Worm (Caenorhabditis elegans) whole organism, L1 larva: ENCODE data around the gene eor-2.
A peak's percentile ranks its signal among the peaks of the same experiment; 100 is the strongest.

ENCODE experiments used
- C16A3.4 ChIP-seq: fragments of 150-350 bp; optimal IDR thresholded peaks from 2 replicates; lab custom pipeline; 2014; ENCODE audit warnings: missing biosample characterization, missing genetic modification characterization
- Y116A8C.19 ChIP-seq: sonication (generic microtip); optimal IDR thresholded peaks from 2 replicates; lab custom pipeline; 2016; ENCODE audit warnings: missing compliant biosample characterization, missing genetic modification characterization, borderline replicate concordance
- alr-1 ChIP-seq: fragments of 200-800 bp; sonication (Bioruptor generic); optimal IDR thresholded peaks from 2 replicates; lab custom pipeline; 2018; ENCODE audit warnings: borderline replicate concordance, mild to moderate bottlenecking, missing genetic modification characterization, missing compliant biosample characterization
- aly-2 ChIP-seq: fragments of 150-350 bp; optimal IDR thresholded peaks from 2 replicates; lab custom pipeline; 2014; ENCODE audit warnings: missing biosample characterization, missing genetic modification characterization
- blmp-1 ChIP-seq: fragments of 150-350 bp; optimal IDR thresholded peaks from 2 replicates; lab custom pipeline; 2014; ENCODE audit warnings: missing biosample characterization, missing genetic modification characterization
- ceh-8 ChIP-seq: fragments of 200-800 bp; sonication (Bioruptor generic); optimal IDR thresholded peaks from 2 replicates; lab custom pipeline; 2018; ENCODE audit warnings: mild to moderate bottlenecking, missing genetic modification characterization, moderate library complexity, missing compliant biosample characterization
- ceh-82 ChIP-seq, 3 experiments: fragments of 150-350 bp in 1 of 3; sonication (generic microtip) in 2 of 3; optimal IDR thresholded peaks; 2 replicates each; lab custom pipeline; 2014 to 2017; ENCODE audit warnings: missing biosample characterization in 3 of 3, missing genetic modification characterization in 3 of 3
- ceh-88 ChIP-seq: fragments of 200-800 bp; sonication (Bioruptor generic); IDR thresholded peaks from 2 replicates; pipeline ENCODE4 v1.3.6; 2022; ENCODE audit warnings: missing genetic modification characterization, missing compliant biosample characterization
- ceh-90 ChIP-seq: sonication (generic microtip); optimal IDR thresholded peaks from 2 replicates; lab custom pipeline; 2016; ENCODE audit warnings: missing genetic modification characterization, missing compliant biosample characterization
- ces-1 ChIP-seq: fragments of 150-350 bp; optimal IDR thresholded peaks from 2 replicates; lab custom pipeline; 2014; ENCODE audit warnings: missing biosample characterization, missing genetic modification reagents, missing genetic modification characterization
- dpl-1 ChIP-seq, 3 experiments: fragments of 150-350 bp in 2 of 3; sonication (generic microtip) in 1 of 3; optimal IDR thresholded peaks; 2 replicates each; lab custom pipeline; 2014 to 2017; ENCODE audit warnings: missing biosample characterization in 3 of 3, missing genetic modification characterization in 3 of 3, missing genetic modification reagents in 3 of 3
- dsc-1 ChIP-seq: sonication (generic microtip); optimal IDR thresholded peaks from 2 replicates; lab custom pipeline; 2016; ENCODE audit warnings: mild to moderate bottlenecking, missing genetic modification characterization, missing compliant biosample characterization
- efl-3 ChIP-seq: fragments of 200-800 bp; sonication (Bioruptor generic); optimal IDR thresholded peaks from 2 replicates; lab custom pipeline; 2018; ENCODE audit warnings: mild to moderate bottlenecking, missing genetic modification characterization, missing compliant biosample characterization
- egl-13 ChIP-seq: sonication (generic microtip); optimal IDR thresholded peaks from 2 replicates; lab custom pipeline; 2016; ENCODE audit warnings: missing genotype, missing genetic modification reagents, missing genetic modification characterization, missing compliant biosample characterization
- egl-27 ChIP-seq, 2 experiments: fragments of 150-350 bp in 1 of 2; sonication (generic microtip); optimal IDR thresholded peaks; 3 replicates each; lab custom pipeline; 2017 to 2018; ENCODE audit warnings: missing biosample characterization in 2 of 2, missing genetic modification characterization in 2 of 2, missing genetic modification reagents in 2 of 2
- elt-2 ChIP-seq: sonication (generic microtip); optimal IDR thresholded peaks from 2 replicates; lab custom pipeline; 2016; ENCODE audit warnings: missing genetic modification characterization, mild to moderate bottlenecking, inconsistent platforms, missing compliant biosample characterization, missing genetic modification reagents
- elt-3 ChIP-seq, 6 experiments: fragments of 150-350 bp in 1 of 6; sonication (generic microtip); optimal IDR thresholded peaks; 2 replicates each; lab custom pipeline; 2017 to 2018; ENCODE audit warnings: missing biosample characterization in 6 of 6, missing genetic modification characterization in 6 of 6, inconsistent platforms in 1 of 6
- fkh-4 ChIP-seq: sonication (generic microtip); optimal IDR thresholded peaks from 2 replicates; lab custom pipeline; 2016; ENCODE audit warnings: missing compliant biosample characterization, missing genetic modification characterization, borderline replicate concordance
- fkh-8 ChIP-seq: sonication (generic microtip); optimal IDR thresholded peaks from 2 replicates; lab custom pipeline; 2016; ENCODE audit warnings: mild to moderate bottlenecking, missing genetic modification characterization, missing compliant biosample characterization
- grh-1 ChIP-seq: fragments of 200-800 bp; sonication (Bioruptor generic); IDR thresholded peaks from 2 replicates; pipeline ENCODE4 v1.3.6; 2022; ENCODE audit warnings: missing genetic modification reagents, missing genetic modification characterization, missing compliant biosample characterization
- hlh-17 ChIP-seq: fragments of 200-800 bp; sonication (Bioruptor generic); optimal IDR thresholded peaks from 2 replicates; lab custom pipeline; 2018; ENCODE audit warnings: missing genetic modification characterization, mild to moderate bottlenecking, missing compliant biosample characterization, moderate library complexity, borderline replicate concordance
- hlh-4 ChIP-seq: sonication (generic microtip); optimal IDR thresholded peaks from 2 replicates; lab custom pipeline; 2016; ENCODE audit warnings: mild to moderate bottlenecking, missing genetic modification characterization, missing compliant biosample characterization
- hpl-2 ChIP-seq: fragments of 150-350 bp; optimal IDR thresholded peaks from 2 replicates; lab custom pipeline; 2014; ENCODE audit warnings: missing biosample characterization, missing genetic modification reagents, missing genetic modification characterization
- isw-1 ChIP-seq: fragments of 200-800 bp; sonication (Bioruptor generic); IDR thresholded peaks from 2 replicates; pipeline ENCODE4 v1.3.6; 2022; ENCODE audit warnings: missing genetic modification characterization, missing compliant biosample characterization
- jun-1 ChIP-seq: fragments of 150-350 bp; optimal IDR thresholded peaks from 2 replicates; lab custom pipeline; 2014; ENCODE audit warnings: missing biosample characterization, missing genetic modification reagents, missing genetic modification characterization
- lin-13 ChIP-seq: fragments of 150-350 bp; optimal IDR thresholded peaks from 2 replicates; lab custom pipeline; 2014; ENCODE audit warnings: missing biosample characterization, missing genetic modification reagents, missing genetic modification characterization
- lin-14 ChIP-seq: fragments of 200-800 bp; sonication (Bioruptor generic); optimal IDR thresholded peaks from 2 replicates; lab custom pipeline; 2018; ENCODE audit warnings: mild to moderate bottlenecking, missing genetic modification characterization, moderate library complexity, missing compliant biosample characterization
- lin-35 ChIP-seq, 2 experiments: fragments of 150-350 bp; optimal IDR thresholded peaks; 2 replicates each; lab custom pipeline; 2014; ENCODE audit warnings: missing biosample characterization in 2 of 2, missing genetic modification characterization in 2 of 2, missing genetic modification reagents in 2 of 2
- lin-39 ChIP-seq: fragments of 150-350 bp; optimal IDR thresholded peaks from 2 replicates; lab custom pipeline; 2014; ENCODE audit warnings: missing biosample characterization, missing genetic modification reagents, missing genetic modification characterization
- mab-9 ChIP-seq: fragments of 200-800 bp; sonication (Bioruptor generic); IDR thresholded peaks from 2 replicates; pipeline ENCODE4 v1.3.6; 2022; ENCODE audit warnings: missing genetic modification reagents, missing genetic modification characterization, missing compliant biosample characterization
- mdl-1 ChIP-seq, 2 experiments: fragments of 150-350 bp; optimal IDR thresholded peaks; 2 replicates each; lab custom pipeline; 2014 to 2017; ENCODE audit warnings: missing biosample characterization in 2 of 2, missing genetic modification characterization in 2 of 2, inconsistent platforms in 1 of 2
- mef-2 ChIP-seq: fragments of 150-350 bp; optimal IDR thresholded peaks from 2 replicates; lab custom pipeline; 2014; ENCODE audit warnings: missing biosample characterization, missing genetic modification characterization
- nhr-11 ChIP-seq: fragments of 150-350 bp; optimal IDR thresholded peaks from 2 replicates; lab custom pipeline; 2014; ENCODE audit warnings: missing biosample characterization, missing genetic modification characterization
- nhr-19 ChIP-seq: fragments of 200-800 bp; sonication (Bioruptor generic); conservative IDR thresholded peaks from 2 replicates; pipeline ENCODE4 v1.3.6; 2022; ENCODE audit warnings: missing genetic modification characterization, missing compliant biosample characterization
- nhr-20 ChIP-seq: sonication (generic microtip); optimal IDR thresholded peaks from 2 replicates; lab custom pipeline; 2016; ENCODE audit warnings: mild to moderate bottlenecking, missing genetic modification characterization, missing compliant biosample characterization
- nhr-237 ChIP-seq: fragments of 150-350 bp; optimal IDR thresholded peaks from 2 replicates; lab custom pipeline; 2014; ENCODE audit warnings: missing biosample characterization, missing genetic modification characterization
- nhr-28 ChIP-seq: fragments of 150-350 bp; optimal IDR thresholded peaks from 2 replicates; lab custom pipeline; 2014; ENCODE audit warnings: missing biosample characterization, missing genetic modification characterization
- nhr-71 ChIP-seq: sonication (generic microtip); optimal IDR thresholded peaks from 2 replicates; lab custom pipeline; 2016; ENCODE audit warnings: mild to moderate bottlenecking, missing genetic modification characterization, moderate library complexity, missing compliant biosample characterization
- nhr-76 ChIP-seq: sonication (generic microtip); optimal IDR thresholded peaks from 2 replicates; lab custom pipeline; 2017; ENCODE audit warnings: missing biosample characterization, missing genetic modification characterization
- nhr-84 ChIP-seq: sonication (generic microtip); optimal IDR thresholded peaks from 2 replicates; lab custom pipeline; 2017; ENCODE audit warnings: missing biosample characterization, missing genetic modification characterization
- pag-3 ChIP-seq: sonication (generic microtip); optimal IDR thresholded peaks from 2 replicates; lab custom pipeline; 2017; ENCODE audit warnings: missing genetic modification characterization, mild to moderate bottlenecking, missing compliant biosample characterization, antibody characterized with exemption, borderline replicate concordance; ENCODE audit not compliant: insufficient read depth
- pqm-1 ChIP-seq: sonication (generic microtip); optimal IDR thresholded peaks from 3 replicates; lab custom pipeline; 2017; ENCODE audit warnings: missing biosample characterization, missing genetic modification characterization
- skn-1 ChIP-seq: fragments of 150-350 bp; optimal IDR thresholded peaks from 2 replicates; lab custom pipeline; 2014; ENCODE audit warnings: missing biosample characterization, missing genetic modification characterization
- snu-23 ChIP-seq: sonication (generic microtip); optimal IDR thresholded peaks from 2 replicates; lab custom pipeline; 2016; ENCODE audit warnings: missing genetic modification characterization, missing compliant biosample characterization
- sox-4 ChIP-seq: sonication (generic microtip); optimal IDR thresholded peaks from 2 replicates; lab custom pipeline; 2016; ENCODE audit warnings: missing genetic modification characterization, missing compliant biosample characterization
- swsn-7 ChIP-seq: sonication (generic microtip); optimal IDR thresholded peaks from 2 replicates; lab custom pipeline; 2016; ENCODE audit warnings: missing genetic modification characterization, missing compliant biosample characterization
- unc-130 ChIP-seq: fragments of 150-350 bp; optimal IDR thresholded peaks from 2 replicates; lab custom pipeline; 2017; ENCODE audit warnings: missing biosample characterization, missing genetic modification characterization, inconsistent platforms
- unc-62 ChIP-seq: fragments of 150-350 bp; optimal IDR thresholded peaks from 2 replicates; lab custom pipeline; 2014; ENCODE audit warnings: missing biosample characterization, missing genetic modification reagents, missing genetic modification characterization
- unc-86 ChIP-seq: sonication (generic microtip); optimal IDR thresholded peaks from 2 replicates; lab custom pipeline; 2016; ENCODE audit warnings: missing genetic modification characterization, missing compliant biosample characterization
- unc-98 ChIP-seq: fragments of 200-800 bp; sonication (Bioruptor generic); IDR thresholded peaks from 2 replicates; pipeline ENCODE4 v1.3.6; 2022; ENCODE audit warnings: missing genetic modification characterization, missing compliant biosample characterization
- ztf-4 ChIP-seq: fragments of 150-350 bp; optimal IDR thresholded peaks from 2 replicates; lab custom pipeline; 2014; ENCODE audit warnings: missing biosample characterization, missing genetic modification characterization

The eor-2 gene

ce11 chrX:14561416-14561973 is 41.3 kb upstream of the eor-2 start (continued):
- no peak for TF ChIP-seq alr-1 (tag; lab: Kevin White, UChicago)
- no peak for TF ChIP-seq nhr-76 (tag; lab: Kevin White, UChicago)
- peak; percentile 95 for TF ChIP-seq nhr-71 (tag; lab: Kevin White, UChicago)
- TF ChIP-seq sox-4 (tag; lab: Kevin White, UChicago): no peak
- no peak for TF ChIP-seq fkh-4 (tag; lab: Kevin White, UChicago)
- no peak for TF ChIP-seq nhr-28 (tag; lab: Kevin White, UChicago)
- 0 out of 2 replicates have a peak, but pooled peaks have one; percentile 27 for TF ChIP-seq grh-1
- no peak for TF ChIP-seq elt-2
- TF ChIP-seq egl-13 (tag; lab: Kevin White, UChicago): peak; percentile 86
- no peak for TF ChIP-seq nhr-11 (tag; lab: Kevin White, UChicago)
- peak; percentile 32 for TF ChIP-seq isw-1 (GFP tag; lab: Robert Waterston, UW)
- peak; percentile 75 for TF ChIP-seq nhr-19 (GFP tag; lab: Robert Waterston, UW)
- TF ChIP-seq unc-130 (tag; lab: Kevin White, UChicago): peak; percentile 51
- TF ChIP-seq unc-86 (tag; lab: Kevin White, UChicago): peak; percentile 61
- no peak for TF ChIP-seq ceh-90 (tag; lab: Kevin White, UChicago)
- no peak for TF ChIP-seq Y116A8C.19 (tag; lab: Kevin White, UChicago)
- no peak for TF ChIP-seq nhr-84 (tag; lab: Kevin White, UChicago)
- TF ChIP-seq lin-14 (GFP tag; lab: Kevin White, UChicago): peak; percentile 97
- TF ChIP-seq aly-2 (tag; lab: Kevin White, UChicago): no peak
- TF ChIP-seq hlh-17 (GFP tag; lab: Kevin White, UChicago): no peak
- peak; percentile 50 for TF ChIP-seq blmp-1 (tag; lab: Kevin White, UChicago)
- TF ChIP-seq lin-35 (GFP tag; optimal IDR thresholded peaks at IDR 0.05; lab: Kevin White, UChicago): peak in 1 of 2 experiments; percentile 4
- TF ChIP-seq ceh-88 (GFP tag; lab: Robert Waterston, UW): no peak
- no peak for TF ChIP-seq skn-1 (tag; lab: Kevin White, UChicago)
- no peak for TF ChIP-seq lin-13 (GFP tag; lab: Kevin White, UChicago)
- no peak; the same call in 1 of the 2 replicates for TF ChIP-seq mab-9
- TF ChIP-seq mef-2 (tag; lab: Kevin White, UChicago): no peak
- peak in 4 of 6 experiments; percentile 1 to 51 (median 41) for TF ChIP-seq elt-3 (tag; optimal IDR thresholded peaks at IDR 0.05; lab: Kevin White, UChicago)
- TF ChIP-seq pag-3 (tag; lab: Kevin White, UChicago): no peak
- no peak for TF ChIP-seq nhr-237 (tag; lab: Kevin White, UChicago)
- no peak for TF ChIP-seq dpl-1 (GFP tag; optimal IDR thresholded peaks at IDR 0.05; lab: Kevin White, UChicago)
- no peak for TF ChIP-seq hpl-2 (GFP tag; lab: Kevin White, UChicago)
- TF ChIP-seq snu-23: peak; percentile 68
- TF ChIP-seq ceh-8: no peak
- no peak for TF ChIP-seq unc-62
- TF ChIP-seq ces-1 (GFP tag; lab: Kevin White, UChicago): no peak
- TF ChIP-seq mdl-1 (tag; optimal IDR thresholded peaks at IDR 0.05; lab: Kevin White, UChicago): peak in 1 of 2 experiments; percentile 44
- peak; percentile 38 for TF ChIP-seq dsc-1 (tag; lab: Kevin White, UChicago)
- peak; percentile 75 for TF ChIP-seq ztf-4 (tag; lab: Kevin White, UChicago)
- no peak for TF ChIP-seq efl-3 (GFP tag; lab: Kevin White, UChicago)
- TF ChIP-seq fkh-8 (tag; lab: Kevin White, UChicago): peak; percentile 83
- peak; percentile 80 for TF ChIP-seq nhr-20 (tag; lab: Kevin White, UChicago)
- TF ChIP-seq C16A3.4: peak; percentile 47
- TF ChIP-seq pqm-1 (tag; lab: Kevin White, UChicago): no peak
- 0 out of 2 replicates have a peak, but pooled peaks have one; percentile 37 for TF ChIP-seq unc-98 (GFP tag; lab: Robert Waterston, UW)
- peak in 1 of 2 experiments; percentile 8 for TF ChIP-seq egl-27 (tag; optimal IDR thresholded peaks at IDR 0.05; lab: Kevin White, UChicago)
- no peak for TF ChIP-seq jun-1 (tag; lab: Kevin White, UChicago)
- TF ChIP-seq ceh-82 (tag; optimal IDR thresholded peaks at IDR 0.05; lab: Kevin White, UChicago): peak in 1 of 3 experiments; percentile 45
- TF ChIP-seq hlh-4 (tag; lab: Kevin White, UChicago): no peak
- TF ChIP-seq lin-39 (tag; lab: Kevin White, UChicago): no peak
- TF ChIP-seq swsn-7 (tag; lab: Kevin White, UChicago): peak; percentile 65
